Fruit fly (Drosophila melanogaster): ENCODE results near the gene Sam-S.

dm6 chr2L:121456-121831 is 14.7 kb downstream of the Sam-S start, which contains the start of gene CG4822:
- TF ChIP-seq pan (optimal IDR thresholded peaks at IDR 0.05) (no peak), usp (GFP tag; optimal IDR thresholded peaks at IDR 0.05) (no peak), Dll (optimal IDR thresholded peaks at IDR 0.05) (no peak), psq (optimal IDR thresholded peaks at IDR 0.05) (no peak), CG8478 (optimal IDR thresholded peaks at IDR 0.05) (no peak), EcR (GFP tag; optimal IDR thresholded peaks at IDR 0.05) (peak in 1 of 2 experiments; percentile 91)

Measured in whole organism.